Fruit fly (Drosophila melanogaster) whole organism, prepupa: ENCODE results near the gene CG6845.

Experiments used
- CG10669 ChIP-seq: fragments of 200-800 bp; sonication (Bioruptor generic); optimal IDR thresholded peaks from 3 replicates; lab custom pipeline; 2018; ENCODE audit warnings: missing biosample characterization, mild to moderate bottlenecking, missing genetic modification characterization, moderate library complexity
- CG1621 ChIP-seq: fragments of 200-800 bp; sonication (Bioruptor generic); optimal IDR thresholded peaks from 3 replicates; lab custom pipeline; 2018; ENCODE audit warnings: missing biosample characterization, mild to moderate bottlenecking, missing genetic modification characterization
- CG31627 ChIP-seq: fragments of 200-800 bp; sonication (Bioruptor generic); optimal IDR thresholded peaks from 3 replicates; lab custom pipeline; 2016; ENCODE audit warnings: missing biosample characterization, missing genetic modification characterization
- CG6163 ChIP-seq: fragments of 200-800 bp; sonication (Bioruptor generic); IDR thresholded peaks from 3 replicates; pipeline ENCODE4 v1.3.6; 2022; ENCODE audit warnings: missing biosample characterization, missing genetic modification characterization
- Eip78C ChIP-seq: fragments of 200-800 bp; sonication (Bioruptor generic); peaks from one replicate; lab custom pipeline; 2016; ENCODE audit warnings: missing biosample characterization, missing genetic modification characterization
- Eip93F ChIP-seq: fragments of 200-800 bp; sonication (Bioruptor generic); optimal IDR thresholded peaks from 2 replicates; lab custom pipeline; 2016; ENCODE audit warnings: missing biosample characterization, mild to moderate bottlenecking, missing genetic modification characterization
- Ets21C ChIP-seq: fragments of 200-800 bp; sonication (Bioruptor generic); optimal IDR thresholded peaks from 3 replicates; lab custom pipeline; 2016; ENCODE audit warnings: missing biosample characterization, missing genetic modification characterization
- Gug ChIP-seq: fragments of 200-800 bp; sonication (Bioruptor generic); IDR thresholded peaks from 2 replicates; pipeline ENCODE4 v1.3.6; 2022; ENCODE audit warnings: missing biosample characterization, missing genetic modification characterization
- Hr39 ChIP-seq: fragments of 200-800 bp; sonication (Bioruptor generic); optimal IDR thresholded peaks from 2 replicates; lab custom pipeline; 2016; ENCODE audit warnings: missing biosample characterization, missing genetic modification characterization
- dsx ChIP-seq: fragments of 200-800 bp; optimal IDR thresholded peaks from 3 replicates; lab custom pipeline; 2019; ENCODE audit warnings: missing biosample characterization, mild to moderate bottlenecking, missing genetic modification characterization, moderate library complexity; ENCODE audit not compliant: poor library complexity, severe bottlenecking
- fkh ChIP-seq: fragments of 200-800 bp; sonication (Bioruptor generic); optimal IDR thresholded peaks from 3 replicates; lab custom pipeline; 2017; ENCODE audit warnings: missing biosample characterization, mild to moderate bottlenecking, missing genetic modification characterization, moderate library complexity
- net ChIP-seq: fragments of 200-800 bp; sonication (Bioruptor generic); optimal IDR thresholded peaks from 3 replicates; lab custom pipeline; 2016; ENCODE audit warnings: missing biosample characterization, missing genetic modification characterization

DNA sequence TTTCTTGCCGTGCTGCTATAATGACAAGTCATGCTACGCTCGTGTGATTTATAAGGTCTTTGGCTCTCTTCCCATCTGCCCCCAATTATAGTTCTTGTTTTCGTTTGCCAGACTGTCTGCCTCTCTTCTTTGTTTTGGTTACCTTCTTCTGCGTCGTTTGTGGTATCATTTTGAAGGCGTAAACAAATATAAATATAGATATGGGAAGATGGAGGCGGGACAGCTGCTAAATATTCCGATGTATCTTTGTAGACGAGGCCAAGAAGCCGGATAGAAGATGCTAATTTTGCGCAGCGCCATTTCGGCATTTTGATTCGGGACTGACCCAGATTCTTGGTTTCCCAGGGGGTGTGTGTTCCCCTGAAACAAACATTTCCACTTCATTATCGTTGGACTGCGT lies 26.8 kb upstream of the CG6845 start:
- no peak for TF ChIP-seq net (GFP tag; lab: Kevin White, UChicago)
- no peak for TF ChIP-seq CG31627 (GFP tag; lab: Kevin White, UChicago)
- no peak for TF ChIP-seq CG1621 (tag; lab: Kevin White, UChicago)
- TF ChIP-seq Gug (GFP tag; lab: Robert Waterston, UW), result no peak
- no peak for TF ChIP-seq dsx (GFP tag; lab: Kevin White, UChicago)
- no peak for TF ChIP-seq Eip93F
- no peak for TF ChIP-seq CG6163 (GFP tag; lab: Robert Waterston, UW)
- no peak for TF ChIP-seq Ets21C
- no peak for TF ChIP-seq CG10669
- TF ChIP-seq Eip78C (GFP tag; lab: Kevin White, UChicago), result no peak
- TF ChIP-seq fkh (GFP tag; lab: Kevin White, UChicago), result peak; percentile 45
- TF ChIP-seq Hr39 (GFP tag; lab: Kevin White, UChicago), result no peak
